Fruit fly (Drosophila melanogaster) whole organism, wandering third instar larva: Measurements from ENCODE around the gene CG6296.

Source experiments
- Abd-B ChIP-seq: fragments of >200 bp; optimal IDR thresholded peaks from 2 replicates; lab custom pipeline; 2017; ENCODE audit warnings: missing biosample characterization, missing genetic modification characterization
- CG32264 ChIP-seq: fragments of 200-800 bp; sonication (Bioruptor generic); optimal IDR thresholded peaks from 2 replicates; lab custom pipeline; 2016; ENCODE audit warnings: missing biosample characterization, missing genetic modification characterization
- CG9705 ChIP-seq: fragments of 200-800 bp; sonication (Bioruptor generic); optimal IDR thresholded peaks from 2 replicates; lab custom pipeline; 2018; ENCODE audit warnings: missing biosample characterization, mild to moderate bottlenecking, missing genetic modification characterization
- CrebA ChIP-seq: fragments of 200-800 bp; sonication (Bioruptor generic); optimal IDR thresholded peaks from 2 replicates; lab custom pipeline; 2016; ENCODE audit warnings: missing biosample characterization, mild to moderate bottlenecking, missing genetic modification characterization, borderline replicate concordance
- Dif ChIP-seq: fragments of 200-275, 200-300 bp; sonication (Bioruptor generic); optimal IDR thresholded peaks from 2 replicates; lab custom pipeline; 2018; ENCODE audit warnings: missing biosample characterization, missing genetic modification characterization; ENCODE audit not compliant: partially characterized antibody
- GATAd ChIP-seq: sonication (Bioruptor generic); optimal IDR thresholded peaks from 2 replicates; lab custom pipeline; 2016; ENCODE audit warnings: missing biosample characterization, missing genetic modification characterization
- HLH106 ChIP-seq: fragments of 200-800 bp; optimal IDR thresholded peaks from 3 replicates; lab custom pipeline; 2019; ENCODE audit warnings: missing biosample characterization, mild to moderate bottlenecking, missing genetic modification characterization, moderate library complexity
- Hnf4 ChIP-seq: fragments of 200-800 bp; sonication (Bioruptor generic); optimal IDR thresholded peaks from 2 replicates; lab custom pipeline; 2016; ENCODE audit warnings: missing biosample characterization, mild to moderate bottlenecking, missing genetic modification characterization
- Hr78 ChIP-seq: fragments of >200 bp; optimal IDR thresholded peaks from 2 replicates; lab custom pipeline; 2017; ENCODE audit warnings: missing biosample characterization, missing genetic modification characterization
- Hr83 ChIP-seq: fragments of 200-300 bp; sonication (Bioruptor generic); optimal IDR thresholded peaks from 2 replicates; lab custom pipeline; 2016; ENCODE audit warnings: missing biosample characterization, mild to moderate bottlenecking, missing genetic modification characterization, moderate library complexity; ENCODE audit not compliant: poor library complexity, severe bottlenecking
- Jra ChIP-seq: sonication (Bioruptor generic); optimal IDR thresholded peaks from 2 replicates; lab custom pipeline; 2016; ENCODE audit warnings: missing biosample characterization, missing genetic modification characterization
- Mio ChIP-seq: sonication (Bioruptor generic); optimal IDR thresholded peaks from 2 replicates; lab custom pipeline; 2016; ENCODE audit warnings: missing biosample characterization, missing genetic modification characterization
- Myc ChIP-seq: fragments of >200 bp; optimal IDR thresholded peaks from 2 replicates; lab custom pipeline; 2017
- N ChIP-seq: fragments of >200 bp; optimal IDR thresholded peaks from 2 replicates; lab custom pipeline; 2018; ENCODE audit warnings: missing biosample characterization, missing external identifiers, missing genetic modification characterization
- OdsH ChIP-seq: fragments of 200-800 bp; sonication (Bioruptor generic); optimal IDR thresholded peaks from 2 replicates; lab custom pipeline; 2016; ENCODE audit warnings: missing biosample characterization, mild to moderate bottlenecking, missing genetic modification characterization
- Rel ChIP-seq, 2 experiments: fragments of 200-800 bp; sonication (Bioruptor generic) in 1 of 2; optimal IDR thresholded peaks; 2 replicates in 1 of 2; 3 replicates in 1 of 2; lab custom pipeline; 2016 to 2019; ENCODE audit warnings: mild to moderate bottlenecking in 2 of 2, missing biosample characterization in 2 of 2, missing genetic modification characterization in 2 of 2, moderate library complexity in 1 of 2
- Sp1 ChIP-seq: fragments of 200-800 bp; sonication (Bioruptor generic); optimal IDR thresholded peaks from 3 replicates; lab custom pipeline; 2019; ENCODE audit warnings: missing biosample characterization, mild to moderate bottlenecking, missing genetic modification characterization, moderate library complexity
- Vsx2 ChIP-seq: fragments of 200-300, 225-300 bp; sonication (Bioruptor generic); optimal IDR thresholded peaks from 2 replicates; lab custom pipeline; 2018; ENCODE audit warnings: missing biosample characterization, missing genetic modification characterization; ENCODE audit not compliant: partially characterized antibody
- br ChIP-seq: fragments of 200-800 bp; sonication (Bioruptor generic); optimal IDR thresholded peaks from 2 replicates; lab custom pipeline; 2016; ENCODE audit warnings: missing biosample characterization, missing genetic modification characterization
- brk ChIP-seq: fragments of 200-800 bp; sonication (Bioruptor generic); optimal IDR thresholded peaks from 2 replicates; lab custom pipeline; 2016; ENCODE audit warnings: missing biosample characterization, mild to moderate bottlenecking, missing genetic modification characterization
- dmrt93B ChIP-seq: fragments of 200-800 bp; sonication (Bioruptor generic); optimal IDR thresholded peaks from 2 replicates; lab custom pipeline; 2018; ENCODE audit warnings: missing biosample characterization, mild to moderate bottlenecking, missing genetic modification characterization
- dsf ChIP-seq: sonication (Bioruptor generic); optimal IDR thresholded peaks from 2 replicates; lab custom pipeline; 2016; ENCODE audit warnings: missing biosample characterization, missing genetic modification characterization, borderline replicate concordance
- ey ChIP-seq: fragments of 200-800 bp; sonication (Bioruptor generic); optimal IDR thresholded peaks from 2 replicates; lab custom pipeline; 2016; ENCODE audit warnings: missing biosample characterization, missing genetic modification characterization
- foxo ChIP-seq, 2 experiments: fragments of 200-800 bp; sonication (Bioruptor generic); optimal IDR thresholded peaks; 2 replicates in 1 of 2; 3 replicates in 1 of 2; lab custom pipeline; 2016 to 2017; ENCODE audit warnings: missing biosample characterization in 2 of 2, missing genetic modification characterization in 2 of 2
- h ChIP-seq: fragments of 200-800 bp; sonication (Bioruptor generic); optimal IDR thresholded peaks from 3 replicates; lab custom pipeline; 2016; ENCODE audit warnings: missing biosample characterization, mild to moderate bottlenecking, missing genetic modification characterization
- pan ChIP-seq: fragments of >200 bp; optimal IDR thresholded peaks from 2 replicates; lab custom pipeline; 2017
- psq ChIP-seq: fragments of 200-800 bp; sonication (Bioruptor generic); optimal IDR thresholded peaks from 3 replicates; lab custom pipeline; 2017; ENCODE audit warnings: missing biosample characterization, mild to moderate bottlenecking, missing genetic modification characterization, moderate library complexity
- rgr ChIP-seq: fragments of 200-800 bp; sonication (Bioruptor generic); optimal IDR thresholded peaks from 3 replicates; lab custom pipeline; 2016; ENCODE audit warnings: missing biosample characterization, mild to moderate bottlenecking, missing genetic modification characterization
- sage ChIP-seq: fragments of 200-800 bp; sonication (Bioruptor generic); optimal IDR thresholded peaks from 2 replicates; lab custom pipeline; 2016; ENCODE audit warnings: missing biosample characterization, mild to moderate bottlenecking, missing genetic modification characterization
- sv ChIP-seq: fragments of 200-800 bp; sonication (Bioruptor generic); optimal IDR thresholded peaks from 3 replicates; lab custom pipeline; 2016; ENCODE audit warnings: missing biosample characterization, missing genetic modification characterization
- tai ChIP-seq: sonication (Bioruptor generic); optimal IDR thresholded peaks from 2 replicates; lab custom pipeline; 2016; ENCODE audit warnings: missing biosample characterization, missing genetic modification characterization
- woc ChIP-seq: sonication (Bioruptor generic); optimal IDR thresholded peaks from 2 replicates; lab custom pipeline; 2016; ENCODE audit warnings: missing biosample characterization, mild to moderate bottlenecking, missing genetic modification characterization

Gene CG6296

DNA sequence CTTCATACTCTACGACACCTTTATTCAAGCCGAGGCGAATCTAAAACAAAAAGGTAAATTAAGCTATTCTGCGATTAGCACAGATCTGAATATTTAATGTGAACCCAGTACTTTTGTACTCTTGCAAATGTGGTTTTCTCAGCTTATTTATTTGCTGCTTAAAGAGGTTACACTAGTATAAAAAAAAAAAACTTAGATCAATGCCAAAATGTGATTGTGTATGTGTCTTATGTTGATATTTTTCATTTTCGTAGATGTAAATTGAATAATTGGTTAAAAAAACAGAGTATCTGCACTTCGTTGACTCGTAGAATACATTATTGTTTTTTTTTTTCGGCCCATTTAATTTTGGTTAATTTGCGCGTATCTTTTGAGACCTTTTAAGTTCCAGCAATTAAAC lies 35.5 kb downstream of the CG6296 start:
- TF ChIP-seq h (GFP tag; lab: Kevin White, UChicago), result no peak
- TF ChIP-seq br, result no peak
- no peak for TF ChIP-seq CrebA (GFP tag; lab: Kevin White, UChicago)
- no peak for TF ChIP-seq dsf

DNA sequence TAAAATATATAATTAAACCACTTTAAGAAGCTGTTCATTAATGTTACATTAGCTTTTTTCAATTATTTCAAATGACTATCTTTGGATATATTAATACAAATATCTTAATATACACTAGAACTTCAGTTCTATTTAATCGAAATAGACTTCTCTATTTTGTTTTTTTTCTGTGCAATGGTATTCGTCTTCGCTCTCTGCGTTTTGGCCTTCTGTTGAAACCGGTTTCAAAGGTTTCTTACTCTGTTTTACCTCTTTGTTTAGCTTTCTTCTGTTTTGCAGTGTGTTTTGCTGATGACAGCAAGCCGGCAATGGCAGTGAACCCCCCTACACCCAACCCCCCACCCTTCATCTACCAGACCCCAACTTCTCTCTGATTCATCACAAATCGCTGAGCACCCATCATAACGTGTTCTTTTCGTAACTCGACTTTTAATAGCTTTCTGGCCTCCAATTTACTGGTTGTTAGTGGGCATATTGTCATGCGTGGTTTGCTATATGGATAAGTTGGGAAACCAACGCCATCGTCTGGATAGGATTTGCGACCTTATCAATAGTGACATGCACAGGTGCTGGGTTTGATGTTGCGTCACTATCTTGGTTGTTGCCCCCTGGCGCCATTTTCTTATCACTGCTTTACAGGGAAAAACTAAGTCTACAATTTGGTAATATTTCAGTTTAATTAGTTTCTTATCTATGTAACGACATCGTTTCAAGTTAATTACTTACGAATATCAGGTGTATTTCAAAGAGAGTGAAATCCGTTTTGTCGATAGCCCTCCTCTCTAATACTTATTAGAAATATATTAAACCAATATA lies 36.2 kb downstream of the CG6296 start:
- TF ChIP-seq woc, result peak; percentile 6
- TF ChIP-seq CG9705 (GFP tag; lab: Kevin White, UChicago), result no peak
- no peak for TF ChIP-seq CG32264 (GFP tag; lab: Kevin White, UChicago)
- TF ChIP-seq psq, result peak; percentile 84
- TF ChIP-seq Dif (GFP tag; lab: Kevin White, UChicago), result peak; percentile 26
- TF ChIP-seq Rel (GFP tag; optimal IDR thresholded peaks at IDR 0.05; lab: Kevin White, UChicago), result no peak
- peak; percentile 83 for TF ChIP-seq Rel (tag; optimal IDR thresholded peaks at IDR 0.05; lab: Kevin White, UChicago)
- no peak for TF ChIP-seq foxo (GFP tag; optimal IDR thresholded peaks at IDR 0.05; lab: Kevin White, UChicago)
- TF ChIP-seq rgr (GFP tag; lab: Kevin White, UChicago), result peak; percentile 10

DNA sequence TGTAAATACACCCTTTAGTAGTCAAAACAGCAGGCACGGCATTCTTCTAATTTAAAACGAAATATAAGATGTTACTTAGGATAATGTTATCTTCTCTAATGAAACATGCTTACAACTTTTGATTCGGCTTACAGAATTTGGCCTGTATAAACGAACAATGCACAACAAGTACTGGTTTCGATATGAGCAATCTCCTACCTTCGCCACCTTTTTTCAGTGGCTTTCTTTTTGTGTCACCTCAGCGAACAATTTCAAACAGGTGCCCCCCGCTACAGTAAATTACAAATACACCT lies 37.0 kb downstream of the CG6296 start:
- TF ChIP-seq h (GFP tag; lab: Kevin White, UChicago) (no peak), rgr (GFP tag; lab: Kevin White, UChicago) (peak; percentile 16), psq (peak; percentile 45), foxo (GFP tag; optimal IDR thresholded peaks at IDR 0.05; lab: Kevin White, UChicago) (peak in 1 of 2 experiments; percentile 35)

DNA sequence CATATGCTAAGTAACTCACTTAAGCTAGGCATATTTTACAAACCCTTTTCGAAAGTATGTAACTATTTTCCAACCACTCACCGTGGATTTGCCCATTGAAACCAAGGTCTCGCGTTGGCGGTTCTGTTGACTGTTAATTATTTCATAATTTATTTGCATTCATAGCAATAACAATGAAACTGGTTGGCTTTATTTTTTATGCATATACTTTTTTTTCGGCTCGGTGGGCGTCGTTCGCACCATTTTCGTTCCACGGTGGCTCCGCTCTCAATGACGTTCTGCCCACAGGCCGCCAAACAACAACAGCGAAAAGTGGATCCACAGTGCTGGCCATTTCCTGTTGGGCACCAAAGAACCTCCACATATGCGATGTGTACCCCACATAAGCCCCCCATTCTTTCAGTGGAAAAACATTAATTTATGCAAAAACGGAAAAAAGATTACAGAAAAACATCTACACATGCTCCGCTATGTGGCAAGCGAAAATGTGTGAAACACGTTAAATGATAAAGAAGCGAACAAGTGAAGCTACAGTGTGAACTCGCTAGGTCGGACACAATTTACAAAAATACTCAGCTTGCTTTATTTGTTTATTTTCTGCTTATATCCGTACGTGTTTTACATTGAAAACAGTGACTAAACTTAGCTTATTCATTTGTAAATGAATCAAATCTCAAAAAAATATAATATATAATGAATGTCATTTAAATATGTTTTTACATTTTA lies 37.5 kb downstream of the CG6296 start:
- TF ChIP-seq HLH106 (tag; lab: Kevin White, UChicago) (peak; percentile 46), Sp1 (GFP tag; lab: Kevin White, UChicago) (peak; percentile 57), foxo (GFP tag; optimal IDR thresholded peaks at IDR 0.05; lab: Kevin White, UChicago) (peak in 1 of 2 experiments; percentile 61), br (no peak), h (GFP tag; lab: Kevin White, UChicago) (no peak), rgr (GFP tag; lab: Kevin White, UChicago) (peak; percentile 35), psq (peak; percentile 63), ey (GFP tag; lab: Kevin White, UChicago) (no peak), OdsH (GFP tag; lab: Kevin White, UChicago) (peak; percentile 49), Hr78 (GFP tag; lab: Kevin White, UChicago) (no peak), Hnf4 (GFP tag; lab: Kevin White, UChicago) (peak; percentile 1), woc (peak; percentile 32)

DNA sequence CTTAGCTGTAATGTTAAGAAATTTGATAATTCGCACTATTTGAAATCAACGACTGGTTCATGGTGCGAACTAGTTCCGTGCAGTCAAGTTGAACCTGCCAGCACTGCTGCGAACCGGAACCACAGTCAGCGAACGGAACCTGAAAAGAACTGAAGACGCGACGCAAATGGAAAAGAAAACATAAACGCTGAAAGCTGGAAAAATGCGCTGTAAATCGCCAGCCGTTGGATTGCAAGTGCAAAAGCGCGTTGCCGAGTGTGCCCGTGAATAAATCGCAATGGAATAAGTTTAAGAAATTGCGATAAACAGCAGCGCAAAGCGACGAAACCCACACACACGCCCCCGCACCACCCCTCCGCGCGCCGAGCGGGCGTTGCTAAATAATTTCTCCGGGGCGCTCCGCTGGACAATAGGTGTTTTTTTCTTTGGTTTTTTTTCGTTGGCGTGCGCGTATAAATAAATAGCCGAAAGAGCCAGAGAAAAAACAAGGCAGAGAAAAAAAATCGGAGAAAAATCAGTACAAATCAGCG lies 38.4 kb downstream of the CG6296 start, which contains the start of gene CG5521:
Gene CG5521 (plus strand): TSS at position 137 of the 530 bp plus-strand sequence.
- TF ChIP-seq sage (GFP tag; lab: Kevin White, UChicago), result no peak
- no peak for TF ChIP-seq rgr (GFP tag; lab: Kevin White, UChicago)
- TF ChIP-seq Hr78 (GFP tag; lab: Kevin White, UChicago), result no peak
- no peak for TF ChIP-seq tai (GFP tag; lab: Kevin White, UChicago)
- TF ChIP-seq brk, result no peak
- no peak for TF ChIP-seq Jra (GFP tag; lab: Kevin White, UChicago)
- TF ChIP-seq Sp1 (GFP tag; lab: Kevin White, UChicago), result peak; percentile 9
- TF ChIP-seq Vsx2 (GFP tag; lab: Kevin White, UChicago), result no peak
- no peak for TF ChIP-seq N (GFP tag; lab: Kevin White, UChicago)
- peak; percentile 69 for TF ChIP-seq woc
- TF ChIP-seq pan (lab: Kevin White, UChicago), result no peak
- TF ChIP-seq sv (GFP tag; lab: Kevin White, UChicago), result no peak
- TF ChIP-seq foxo (GFP tag; optimal IDR thresholded peaks at IDR 0.05; lab: Kevin White, UChicago), result no peak
- TF ChIP-seq HLH106 (tag; lab: Kevin White, UChicago), result no peak
- no peak for TF ChIP-seq dmrt93B
- TF ChIP-seq Myc (lab: Kevin White, UChicago), result no peak
- no peak for TF ChIP-seq Abd-B (GFP tag; lab: Kevin White, UChicago)
- TF ChIP-seq Rel (GFP tag; optimal IDR thresholded peaks at IDR 0.05; lab: Kevin White, UChicago), result no peak
- TF ChIP-seq Rel (tag; optimal IDR thresholded peaks at IDR 0.05; lab: Kevin White, UChicago), result peak; percentile 8
- TF ChIP-seq psq, result peak; percentile 50
- no peak for TF ChIP-seq GATAd
- peak; percentile 59 for TF ChIP-seq h (GFP tag; lab: Kevin White, UChicago)
- no peak for TF ChIP-seq Mio (GFP tag; lab: Kevin White, UChicago)
- TF ChIP-seq Hr83, result no peak
- TF ChIP-seq Hnf4 (GFP tag; lab: Kevin White, UChicago), result no peak
- TF ChIP-seq OdsH (GFP tag; lab: Kevin White, UChicago), result no peak
